Fruit fly (Drosophila melanogaster) whole organism, embryonic: ENCODE data around the gene CG31139.

Experiments
- Abd-B ChIP-seq: fragments of 200-800 bp; sonication (Bioruptor generic); optimal IDR thresholded peaks from 2 replicates; lab custom pipeline; 2018; ENCODE audit warnings: missing biosample characterization, mild to moderate bottlenecking, missing genetic modification characterization, moderate library complexity
- Atf-2 ChIP-seq: fragments of 200-800 bp; sonication (Bioruptor generic); optimal IDR thresholded peaks from 2 replicates; lab custom pipeline; 2016; ENCODE audit warnings: missing biosample characterization, missing genetic modification characterization
- Atf6 ChIP-seq: fragments of 200-800 bp; sonication (Bioruptor generic); IDR thresholded peaks from 2 replicates; pipeline ENCODE4 v1.3.6; 2022; ENCODE audit warnings: missing biosample characterization, missing genetic modification characterization
- CG10209 ChIP-seq: fragments of 200-800 bp; sonication (Bioruptor generic); optimal IDR thresholded peaks from 3 replicates; lab custom pipeline; 2017; ENCODE audit warnings: missing biosample characterization, mild to moderate bottlenecking, missing genetic modification characterization, missing genetic modification reagents
- CG10462 ChIP-seq: fragments of 200-800 bp; sonication (Bioruptor generic); optimal IDR thresholded peaks from 2 replicates; lab custom pipeline; 2016; ENCODE audit warnings: missing biosample characterization, missing genetic modification characterization
- CG10654 ChIP-seq: fragments of 200-800 bp; sonication (Bioruptor generic); optimal IDR thresholded peaks from 2 replicates; lab custom pipeline; 2016; ENCODE audit warnings: missing biosample characterization, missing genetic modification characterization
- CG12071 ChIP-seq: fragments of 200-800 bp; sonication (Bioruptor generic); optimal IDR thresholded peaks from 3 replicates; lab custom pipeline; 2018; ENCODE audit warnings: missing biosample characterization, mild to moderate bottlenecking, missing genetic modification characterization
- CG12942 ChIP-seq: fragments of 200-800 bp; sonication (Bioruptor generic); optimal IDR thresholded peaks from 3 replicates; lab custom pipeline; 2016; ENCODE audit warnings: missing biosample characterization, missing genetic modification characterization
- CG13894 ChIP-seq: fragments of 200-800 bp; sonication (Bioruptor generic); optimal IDR thresholded peaks from 3 replicates; lab custom pipeline; 2018; ENCODE audit warnings: missing biosample characterization, mild to moderate bottlenecking, missing genetic modification characterization, moderate library complexity
- CG14667 ChIP-seq: fragments of 200-800 bp; sonication (Bioruptor generic); IDR thresholded peaks from 2 replicates; pipeline ENCODE4 v1.3.6; 2022; ENCODE audit warnings: missing biosample characterization, missing genetic modification characterization
- CG15269 ChIP-seq: fragments of 200-800 bp; sonication (Bioruptor generic); optimal IDR thresholded peaks from 2 replicates; lab custom pipeline; 2018; ENCODE audit warnings: missing biosample characterization, mild to moderate bottlenecking, missing genetic modification characterization, moderate library complexity
- CG2199 ChIP-seq: fragments of 200-800 bp; sonication (Bioruptor generic); IDR thresholded peaks from 3 replicates; pipeline ENCODE4 v1.3.6; 2022; ENCODE audit warnings: missing biosample characterization, missing genetic modification characterization
- CG2678 ChIP-seq: fragments of 200-800 bp; sonication (Bioruptor generic); optimal IDR thresholded peaks from 3 replicates; lab custom pipeline; 2019; ENCODE audit warnings: missing biosample characterization, mild to moderate bottlenecking, missing genetic modification characterization, moderate library complexity
- CG32532 ChIP-seq: fragments of 200-800 bp; sonication (Bioruptor generic); IDR thresholded peaks from 2 replicates; pipeline ENCODE4 v1.3.6; 2022; ENCODE audit warnings: missing biosample characterization, missing genetic modification characterization
- CG32767 ChIP-seq: fragments of 200-800 bp; sonication (Bioruptor generic); IDR thresholded peaks from 2 replicates; pipeline ENCODE4 v1.3.6; 2022; ENCODE audit warnings: missing biosample characterization, missing genetic modification characterization
- CG5953 ChIP-seq: fragments of 200-800 bp; sonication (Bioruptor generic); IDR thresholded peaks from 2 replicates; pipeline ENCODE4 v1.3.6; 2022; ENCODE audit warnings: missing biosample characterization, missing genetic modification characterization
- CG6813 ChIP-seq: fragments of 200-800 bp; sonication (Bioruptor generic); optimal IDR thresholded peaks from 2 replicates; lab custom pipeline; 2017; ENCODE audit warnings: missing biosample characterization, missing genetic modification characterization, mild to moderate bottlenecking, moderate library complexity, missing genetic modification reagents
- CG8388 ChIP-seq: fragments of 200-800 bp; sonication (Bioruptor generic); optimal IDR thresholded peaks from 2 replicates; lab custom pipeline; 2019; ENCODE audit warnings: missing biosample characterization, mild to moderate bottlenecking, missing genetic modification characterization, moderate library complexity
- CG8478 ChIP-seq: fragments of >200 bp; optimal IDR thresholded peaks from 2 replicates; lab custom pipeline; 2018
- CG9609 ChIP-seq: fragments of 200-800 bp; sonication (Bioruptor generic); optimal IDR thresholded peaks from 3 replicates; lab custom pipeline; 2016; ENCODE audit warnings: missing biosample characterization, missing genetic modification characterization
- Camta ChIP-seq: fragments of 200-800 bp; sonication (Bioruptor generic); optimal IDR thresholded peaks from 2 replicates; lab custom pipeline; 2016; ENCODE audit warnings: missing biosample characterization, missing genetic modification characterization
- Dek ChIP-seq: fragments of 200-800 bp; sonication (Bioruptor generic); optimal IDR thresholded peaks from 3 replicates; lab custom pipeline; 2019; ENCODE audit warnings: missing biosample characterization, mild to moderate bottlenecking, missing genetic modification characterization, moderate library complexity
- Doc2 ChIP-seq: fragments of 200-800 bp; sonication (Bioruptor generic); IDR thresholded peaks from 2 replicates; pipeline ENCODE4 v1.3.6; 2022; ENCODE audit warnings: missing biosample characterization, missing genetic modification characterization
- Drgx ChIP-seq: fragments of 200-800 bp; sonication (Bioruptor generic); IDR thresholded peaks from 2 replicates; pipeline ENCODE4 v1.3.6; 2022; ENCODE audit warnings: missing biosample characterization, missing genetic modification characterization
- Eip74EF ChIP-seq, 2 experiments: fragments of 200-800 bp in 1 of 2; fragments of >200 bp in 1 of 2; sonication (Bioruptor generic) in 1 of 2; optimal IDR thresholded peaks; 2 replicates each; lab custom pipeline; 2017 to 2019; ENCODE audit warnings: missing biosample characterization in 2 of 2, missing genetic modification characterization in 2 of 2, mild to moderate bottlenecking in 1 of 2, moderate library complexity in 1 of 2
- GATAe ChIP-seq: fragments of 200-800 bp; sonication (Bioruptor generic); conservative IDR thresholded peaks from 2 replicates; pipeline ENCODE4 v1.3.6; 2022; ENCODE audit warnings: missing biosample characterization, missing genetic modification characterization
- H15 ChIP-seq: fragments of 200-800 bp; sonication (Bioruptor generic); IDR thresholded peaks from 3 replicates; pipeline ENCODE4 v1.3.6; 2022; ENCODE audit warnings: missing biosample characterization, missing genetic modification characterization
- HLHmδ ChIP-seq: fragments of 200-800 bp; sonication (Bioruptor generic); optimal IDR thresholded peaks from 2 replicates; lab custom pipeline; 2018; ENCODE audit warnings: missing biosample characterization, mild to moderate bottlenecking, missing genetic modification characterization, moderate library complexity
- Hr3 ChIP-seq: fragments of 200-800 bp; sonication (Bioruptor generic); optimal IDR thresholded peaks from 3 replicates; lab custom pipeline; 2016; ENCODE audit warnings: missing biosample characterization, missing genetic modification characterization
- Hr39 ChIP-seq: fragments of >200 bp; optimal IDR thresholded peaks from 2 replicates; lab custom pipeline; 2017
- Med ChIP-seq: fragments of 200-800 bp; sonication (Bioruptor generic); peaks from one replicate; lab custom pipeline; 2016; ENCODE audit warnings: missing biosample characterization, missing genetic modification characterization, mild to moderate bottlenecking, inconsistent platforms, moderate library complexity
- Meics ChIP-seq: fragments of 200-800 bp; sonication (Bioruptor generic); optimal IDR thresholded peaks from 2 replicates; lab custom pipeline; 2017; ENCODE audit warnings: missing biosample characterization, mild to moderate bottlenecking, missing genetic modification characterization
- Pdp1 ChIP-seq, 2 experiments: fragments of 200-800 bp; sonication (Bioruptor generic); optimal IDR thresholded peaks; 3 replicates each; lab custom pipeline; 2016; ENCODE audit warnings: missing biosample characterization in 2 of 2, missing genetic modification characterization in 2 of 2, mild to moderate bottlenecking in 1 of 2, moderate library complexity in 1 of 2
- Xrp1 ChIP-seq: fragments of 200-800 bp; sonication (Bioruptor generic); IDR thresholded peaks from 2 replicates; pipeline ENCODE4 v1.3.6; 2022; ENCODE audit warnings: missing biosample characterization, missing genetic modification characterization
- aop ChIP-seq: fragments of 200-800 bp; sonication (Bioruptor generic); IDR thresholded peaks from 2 replicates; pipeline ENCODE4 v1.3.6; 2022; ENCODE audit warnings: missing biosample characterization, missing genetic modification characterization
- ato ChIP-seq: fragments of 200-800 bp; sonication (Bioruptor generic); IDR thresholded peaks from 2 replicates; pipeline ENCODE4 v1.3.6; 2022; ENCODE audit warnings: missing biosample characterization, missing genetic modification characterization; ENCODE audit not compliant: partially characterized antibody
- bbx ChIP-seq: fragments of 200-800 bp; sonication (Bioruptor generic); IDR thresholded peaks from 2 replicates; pipeline ENCODE4 v1.3.6; 2022; ENCODE audit warnings: missing biosample characterization, missing genetic modification characterization; ENCODE audit not compliant: partially characterized antibody
- cwo ChIP-seq: fragments of 200-800 bp; sonication (Bioruptor generic); optimal IDR thresholded peaks from 3 replicates; lab custom pipeline; 2017; ENCODE audit warnings: missing biosample characterization, missing genetic modification characterization, mild to moderate bottlenecking, moderate library complexity, missing genetic modification reagents
- dmrt11E ChIP-seq: fragments of 200-800 bp; sonication (Bioruptor generic); optimal IDR thresholded peaks from 3 replicates; lab custom pipeline; 2018; ENCODE audit warnings: missing biosample characterization, mild to moderate bottlenecking, missing genetic modification characterization, moderate library complexity
- eve ChIP-seq, 2 experiments: fragments of >200 bp; optimal IDR thresholded peaks; 2 replicates each; lab custom pipeline; 2017; ENCODE audit warnings: missing biosample characterization in 2 of 2, missing genetic modification characterization in 2 of 2
- gsb ChIP-seq: fragments of 200-800 bp; sonication (Bioruptor generic); IDR thresholded peaks from 2 replicates; pipeline ENCODE4 v1.3.6; 2022; ENCODE audit warnings: missing biosample characterization, missing genetic modification characterization
- mld ChIP-seq: fragments of 200-800 bp; sonication (Bioruptor generic); IDR thresholded peaks from 3 replicates; pipeline ENCODE4 v1.3.6; 2022; ENCODE audit warnings: missing biosample characterization, missing genetic modification characterization; ENCODE audit not compliant: partially characterized antibody
- org-1 ChIP-seq: fragments of 200-800 bp; sonication (Bioruptor generic); optimal IDR thresholded peaks from 2 replicates; lab custom pipeline; 2017; ENCODE audit warnings: missing biosample characterization, missing genetic modification characterization
- peb ChIP-seq: fragments of 200-800 bp; sonication (Bioruptor generic); IDR thresholded peaks from 2 replicates; pipeline ENCODE4 v1.3.6; 2022; ENCODE audit warnings: missing biosample characterization, missing genetic modification characterization
- rib ChIP-seq: fragments of 200-800 bp; sonication (Bioruptor generic); IDR thresholded peaks from 2 replicates; pipeline ENCODE4 v1.3.6; 2022; ENCODE audit warnings: missing biosample characterization, missing genetic modification characterization
- row ChIP-seq: fragments of 200-800 bp; sonication (Bioruptor generic); IDR thresholded peaks from 3 replicates; pipeline ENCODE4 v1.3.6; 2022; ENCODE audit warnings: missing biosample characterization, missing genetic modification characterization
- schlank ChIP-seq: fragments of 200-800 bp; sonication (Bioruptor generic); optimal IDR thresholded peaks from 2 replicates; lab custom pipeline; 2018; ENCODE audit warnings: missing biosample characterization, mild to moderate bottlenecking, missing genetic modification characterization
- ssp ChIP-seq: fragments of 200-800 bp; sonication (Bioruptor generic); IDR thresholded peaks from 2 replicates; pipeline ENCODE4 v1.3.6; 2022; ENCODE audit warnings: missing biosample characterization, missing genetic modification characterization
- tio ChIP-seq: fragments of 200-800 bp; sonication (Bioruptor generic); optimal IDR thresholded peaks from 2 replicates; lab custom pipeline; 2017; ENCODE audit warnings: missing biosample characterization, missing genetic modification characterization, inconsistent platforms
- wor ChIP-seq: fragments of 200-800 bp; sonication (Bioruptor generic); IDR thresholded peaks from 2 replicates; pipeline ENCODE4 v1.3.6; 2022; ENCODE audit warnings: missing biosample characterization, missing genetic modification characterization
- zfh1 ChIP-seq: fragments of 200-800 bp; sonication (Bioruptor generic); IDR thresholded peaks from 3 replicates; pipeline ENCODE4 v1.3.6; 2022; ENCODE audit warnings: missing biosample characterization, missing genetic modification characterization

CG31139 gene

dm6 chr3R:22747423-22748090 lies 1.3 kb downstream of the CG31139 start, which contains the start of gene CG17141 (continued):
- TF ChIP-seq Eip74EF (GFP tag; optimal IDR thresholded peaks at IDR 0.05; lab: Kevin White, UChicago) (no peak), CG8478 (lab: Kevin White, UChicago) (no peak), row (GFP tag; lab: Robert Waterston, UW) (peak; percentile 12; the same call in 1 of the 3 replicates), schlank (tag; lab: Kevin White, UChicago) (no peak), dmrt11E (no peak), Camta (no peak), CG10462 (GFP tag; lab: Kevin White, UChicago) (no peak), Abd-B (GFP tag; lab: Kevin White, UChicago) (no peak), Atf-2 (GFP tag; lab: Kevin White, UChicago) (no peak), Drgx (no peak), HLHmδ (peak; percentile 70), CG13894 (tag; lab: Kevin White, UChicago) (no peak), CG10209 (GFP tag; lab: Kevin White, UChicago) (no peak), tio (GFP tag; lab: Kevin White, UChicago) (no peak), peb (no peak), wor (GFP tag; lab: Robert Waterston, UW) (no peak), GATAe (GFP tag; lab: Robert Waterston, UW) (no peak), org-1 (GFP tag; lab: Kevin White, UChicago) (no peak), CG2199 (GFP tag; lab: Robert Waterston, UW) (no peak), Pdp1 (GFP tag; optimal IDR thresholded peaks at IDR 0.05; lab: Kevin White, UChicago) (peak in 1 of 2 experiments; percentile 99), CG32532 (GFP tag; lab: Robert Waterston, UW) (no peak), H15 (GFP tag; lab: Robert Waterston, UW) (no peak), CG12071 (no peak), CG6813 (GFP tag; lab: Kevin White, UChicago) (no peak), Med (GFP tag; lab: Kevin White, UChicago) (peak; percentile 73), CG15269 (tag; lab: Kevin White, UChicago) (no peak), rib (GFP tag; lab: Robert Waterston, UW) (no peak), ssp (GFP tag; lab: Robert Waterston, UW) (no peak), ato (GFP tag; lab: Robert Waterston, UW) (peak; percentile 61), CG9609 (GFP tag; lab: Kevin White, UChicago) (no peak), gsb (GFP tag; lab: Robert Waterston, UW) (no peak), bbx (GFP tag; lab: Robert Waterston, UW) (0 out of 2 replicates have a peak, but pooled peaks have one; percentile 28), CG32767 (GFP tag; lab: Robert Waterston, UW) (no peak), cwo (no peak), CG14667 (GFP tag; lab: Robert Waterston, UW) (no peak), Meics (no peak), CG2678 (tag; lab: Kevin White, UChicago) (no peak), Hr3 (no peak), Hr39 (lab: Kevin White, UChicago) (no peak), Xrp1 (no peak), CG10654 (GFP tag; lab: Kevin White, UChicago) (no peak), CG5953 (no peak), Doc2 (no peak), aop (GFP tag; lab: Robert Waterston, UW) (no peak), CG12942 (GFP tag; lab: Kevin White, UChicago) (no peak), zfh1 (GFP tag; lab: Robert Waterston, UW) (no peak), CG8388 (GFP tag; lab: Kevin White, UChicago) (no peak), Atf6 (GFP tag; lab: Robert Waterston, UW) (no peak), eve (GFP tag; optimal IDR thresholded peaks at IDR 0.05; lab: Kevin White, UChicago) (no peak), Dek (tag; lab: Kevin White, UChicago) (no peak), mld (GFP tag; lab: Robert Waterston, UW) (no peak)
